Fruit fly (Drosophila melanogaster): ENCODE data around the gene mRpS2.

The mRpS2 gene

DNA sequence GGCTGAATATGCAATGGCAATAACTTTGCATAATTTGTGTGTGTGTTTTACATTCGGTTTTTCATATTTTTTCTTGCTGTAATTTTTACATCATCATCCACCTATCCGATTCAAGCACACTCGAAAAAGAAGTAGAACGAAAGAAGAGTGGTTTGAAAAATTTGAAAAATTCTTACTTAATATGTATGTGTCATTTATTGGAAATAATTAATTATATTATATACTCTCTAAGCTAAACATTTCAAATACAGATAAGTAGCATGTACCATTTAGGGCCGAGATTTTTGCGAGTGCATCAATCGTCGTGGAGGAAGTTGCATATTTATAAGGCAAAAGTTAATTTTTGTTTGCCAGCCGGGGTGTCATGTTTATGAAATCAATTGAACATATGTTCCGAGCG lies 44.1 kb downstream of the mRpS2 start:
- TF ChIP-seq CG17806 (tag; optimal IDR thresholded peaks at IDR 0.05) (peak; percentile 3), EcR (GFP tag; optimal IDR thresholded peaks at IDR 0.05) (no peak), Snoo (tag; optimal IDR thresholded peaks at IDR 0.05) (no peak), CG8159 (tag; optimal IDR thresholded peaks at IDR 0.05) (peak; percentile 14), CG4496 (GFP tag; IDR thresholded peaks at IDR 0.05) (no peak), CG9948 (tag; optimal IDR thresholded peaks at IDR 0.05) (no peak), rn (GFP tag; IDR thresholded peaks at IDR 0.05) (no peak), CG15710 (tag; optimal IDR thresholded peaks at IDR 0.05) (no peak)

DNA sequence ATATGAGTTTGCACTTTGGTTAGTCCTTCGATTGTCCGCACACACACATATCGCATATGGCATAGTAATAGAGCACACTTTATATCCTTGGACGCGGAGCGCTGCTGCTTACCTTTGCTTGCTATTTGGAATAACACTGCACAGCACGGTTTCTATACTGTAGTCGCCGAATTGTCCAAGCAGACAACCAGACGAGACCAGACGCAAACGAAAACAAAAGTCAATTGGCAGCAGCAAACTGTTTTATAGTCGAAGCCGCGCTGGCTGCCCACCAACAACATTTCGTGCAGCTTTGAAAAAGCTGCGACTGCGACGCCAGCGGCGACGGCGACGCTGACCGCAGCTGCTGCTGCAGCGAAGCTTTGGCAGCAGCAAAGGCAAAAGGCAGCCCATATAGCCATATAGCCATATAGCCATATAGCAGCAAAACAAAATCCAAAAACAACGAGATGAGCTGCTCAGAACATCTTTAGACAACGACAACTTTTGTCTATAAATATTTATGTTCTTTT lies 48.5 kb downstream of the mRpS2 start, which contains the start of gene slf:
Gene slf (minus strand): TSS at position 219 of the 512 bp plus-strand sequence.
- TF ChIP-seq Ets98B (GFP tag; IDR thresholded peaks at IDR 0.05) = 0 out of 2 replicates have a peak, but pooled peaks have one; percentile 23
- no peak for TF ChIP-seq Pif1A (GFP tag; optimal IDR thresholded peaks at IDR 0.05)
- TF ChIP-seq CG32121 (GFP tag; IDR thresholded peaks at IDR 0.05) = no peak
- TF ChIP-seq rn (GFP tag; IDR thresholded peaks at IDR 0.05) = no peak

DNA sequence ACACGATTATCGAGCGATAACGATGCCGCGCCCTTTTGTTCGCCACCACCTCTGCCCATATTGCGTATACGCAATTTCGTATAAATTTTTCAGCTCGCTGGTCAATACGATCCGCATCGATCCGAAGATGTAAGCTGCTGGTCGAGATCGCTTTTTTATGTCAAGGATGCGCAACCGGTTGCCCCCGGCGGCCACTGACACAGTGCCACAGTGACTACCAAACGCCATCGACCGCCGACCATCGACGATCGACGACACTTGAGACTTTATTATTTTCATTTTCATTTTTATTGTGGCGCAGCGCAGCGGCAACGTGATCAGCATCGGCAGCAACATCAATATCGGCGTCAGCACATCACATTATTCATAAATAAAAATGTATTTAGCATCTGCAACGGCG lies 50.2 kb downstream of the mRpS2 start:
- TF ChIP-seq CG8301 (tag; optimal IDR thresholded peaks at IDR 0.05) (no peak), gl (tag; optimal IDR thresholded peaks at IDR 0.05) (no peak), EcR (GFP tag; optimal IDR thresholded peaks at IDR 0.05) (peak; percentile 95), Pif1B (GFP tag; optimal IDR thresholded peaks at IDR 0.05) (no peak), fd96Ca (GFP tag; IDR thresholded peaks at IDR 0.05) (no peak), CG8159 (tag; optimal IDR thresholded peaks at IDR 0.05) (no peak), CG4496 (GFP tag; IDR thresholded peaks at IDR 0.05) (no peak), CG13204 (GFP tag; optimal IDR thresholded peaks at IDR 0.05) (no peak)
